Fruit fly (Drosophila melanogaster): ENCODE data around the gene Tsp66E.
A peak's percentile ranks its signal among the peaks of the same experiment; 100 is the strongest.

Gene Tsp66E

DNA sequence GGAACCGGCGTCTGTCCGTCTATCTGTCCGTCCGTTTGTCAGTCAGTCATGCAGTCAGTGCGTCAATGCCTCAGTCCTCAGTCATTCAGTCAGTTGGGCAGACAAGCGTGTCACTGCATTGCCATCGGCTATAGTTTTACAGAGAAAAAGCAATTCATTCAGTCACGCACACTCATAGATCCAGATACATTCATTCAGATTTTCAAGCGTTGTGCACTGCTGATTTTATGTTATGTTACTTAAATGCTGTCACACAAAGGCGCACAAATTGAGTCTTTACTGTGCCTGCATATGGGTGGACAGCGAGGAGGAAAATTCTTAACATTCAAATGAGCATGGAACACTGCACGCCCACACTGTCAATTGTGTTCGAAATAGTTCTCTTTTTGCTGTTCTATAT is 47.1 kb upstream of the Tsp66E start:
- no peak for TF ChIP-seq Gug (GFP tag; IDR thresholded peaks at IDR 0.05)
- no peak for TF ChIP-seq CG10669 (GFP tag; optimal IDR thresholded peaks at IDR 0.05)
- TF ChIP-seq Sox14 (GFP tag; optimal IDR thresholded peaks at IDR 0.05): no peak
- no peak for TF ChIP-seq Hr39 (GFP tag; optimal IDR thresholded peaks at IDR 0.05)
- peak; percentile 27 for TF ChIP-seq Eip78C (GFP tag)
- TF ChIP-seq ss (GFP tag; optimal IDR thresholded peaks at IDR 0.05): peak in 1 of 2 experiments; percentile 76
- TF ChIP-seq cyc (GFP tag; optimal IDR thresholded peaks at IDR 0.05): no peak
- TF ChIP-seq fd85E (GFP tag; optimal IDR thresholded peaks at IDR 0.05): no peak
- TF ChIP-seq CG8119 (GFP tag; IDR thresholded peaks at IDR 0.05): 0 out of 3 replicates have a peak, but pooled peaks have one; percentile 15
- peak; percentile 0 for TF ChIP-seq OdsH (GFP tag; optimal IDR thresholded peaks at IDR 0.05)
- TF ChIP-seq esn (GFP tag; optimal IDR thresholded peaks at IDR 0.05): no peak
- TF ChIP-seq Sox102F (GFP tag; optimal IDR thresholded peaks at IDR 0.05): no peak
- peak; percentile 48; the same call in 1 of the 2 replicates for TF ChIP-seq CG15336 (GFP tag; IDR thresholded peaks at IDR 0.05)
- no peak for TF ChIP-seq achi (GFP tag; optimal IDR thresholded peaks at IDR 0.05)
- no peak for TF ChIP-seq Hr4 (GFP tag; optimal IDR thresholded peaks at IDR 0.05)
- TF ChIP-seq topi (GFP tag; optimal IDR thresholded peaks at IDR 0.05): no peak
- TF ChIP-seq eg (GFP tag; IDR thresholded peaks at IDR 0.05): peak; percentile 39; the same call in 1 of the 3 replicates
- no peak for TF ChIP-seq salr (GFP tag; optimal IDR thresholded peaks at IDR 0.05)
- no peak for TF ChIP-seq CG34406 (GFP tag; optimal IDR thresholded peaks at IDR 0.05)
- no peak for TF ChIP-seq Lpt (GFP tag; optimal IDR thresholded peaks at IDR 0.05)
- TF ChIP-seq fd59A (GFP tag; optimal IDR thresholded peaks at IDR 0.05): no peak
- peak; percentile 30 for TF ChIP-seq CG32006 (GFP tag; optimal IDR thresholded peaks at IDR 0.05)
- TF ChIP-seq CG7368 (GFP tag; optimal IDR thresholded peaks at IDR 0.05): no peak
- TF ChIP-seq CG8319 (GFP tag; optimal IDR thresholded peaks at IDR 0.05): no peak
- TF ChIP-seq CG10631 (GFP tag; optimal IDR thresholded peaks at IDR 0.05): no peak

- no peak for TF ChIP-seq Eip93F (GFP tag; optimal IDR thresholded peaks at IDR 0.05)
- TF ChIP-seq CG7368 (GFP tag; optimal IDR thresholded peaks at IDR 0.05): no peak
- TF ChIP-seq spab (GFP tag; optimal IDR thresholded peaks at IDR 0.05): no peak
- no peak for TF ChIP-seq topi (GFP tag; optimal IDR thresholded peaks at IDR 0.05)
- no peak for TF ChIP-seq salr (GFP tag; optimal IDR thresholded peaks at IDR 0.05)
- TF ChIP-seq Eip75B (GFP tag; optimal IDR thresholded peaks at IDR 0.05): no peak
- TF ChIP-seq achi (GFP tag; optimal IDR thresholded peaks at IDR 0.05): no peak
- TF ChIP-seq Hr38 (GFP tag; optimal IDR thresholded peaks at IDR 0.05): no peak
Observed at dm6 chr3L:8869326-8869725, 43.0 kb upstream of the Tsp66E start.

DNA sequence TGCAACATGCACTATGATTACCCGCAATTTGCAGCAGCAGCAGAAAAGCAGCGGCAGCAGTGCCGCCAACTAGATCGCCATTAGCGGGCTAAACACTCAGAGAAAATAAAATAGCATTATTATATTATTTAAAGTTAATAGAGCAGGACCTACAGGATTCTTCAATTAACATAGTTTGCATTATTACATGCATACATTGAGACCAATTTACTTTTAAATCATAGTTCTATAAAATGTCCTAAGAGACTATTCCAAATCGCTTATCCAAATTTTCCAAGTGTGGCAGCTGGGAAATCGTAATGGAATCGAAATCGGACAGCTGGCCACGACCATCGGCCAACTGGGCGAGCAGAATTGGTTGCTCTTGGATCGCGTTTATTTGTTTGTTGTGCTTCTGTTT is 41.8 kb upstream of the Tsp66E start:
- TF ChIP-seq CG8119 (GFP tag; IDR thresholded peaks at IDR 0.05): peak; percentile 89
- peak; percentile 85 for TF ChIP-seq CG32006 (GFP tag; optimal IDR thresholded peaks at IDR 0.05)
- peak; percentile 56 for TF ChIP-seq OdsH (GFP tag; optimal IDR thresholded peaks at IDR 0.05)
- TF ChIP-seq CG8319 (GFP tag; optimal IDR thresholded peaks at IDR 0.05): no peak
- TF ChIP-seq Ets96B (tag; optimal IDR thresholded peaks at IDR 0.05): peak; percentile 75
- peak; percentile 58 for TF ChIP-seq dac (GFP tag; optimal IDR thresholded peaks at IDR 0.05)
- TF ChIP-seq Sox102F (GFP tag; optimal IDR thresholded peaks at IDR 0.05): no peak
- peak; percentile 91 for TF ChIP-seq Eip78C (GFP tag)
- TF ChIP-seq achi (GFP tag; optimal IDR thresholded peaks at IDR 0.05): peak; percentile 61
- TF ChIP-seq CG7368 (GFP tag; optimal IDR thresholded peaks at IDR 0.05): peak; percentile 64
- TF ChIP-seq CG15336 (GFP tag; IDR thresholded peaks at IDR 0.05): peak; percentile 90
- TF ChIP-seq CG16779 (tag; optimal IDR thresholded peaks at IDR 0.05): peak; percentile 41
- TF ChIP-seq Blimp-1 (GFP tag; optimal IDR thresholded peaks at IDR 0.05): no peak
- TF ChIP-seq Ets21C (GFP tag; optimal IDR thresholded peaks at IDR 0.05): no peak
- TF ChIP-seq Smox (GFP tag; optimal IDR thresholded peaks at IDR 0.05): no peak
- TF ChIP-seq fkh (GFP tag; optimal IDR thresholded peaks at IDR 0.05): no peak
- no peak for TF ChIP-seq Met (GFP tag; optimal IDR thresholded peaks at IDR 0.05)
- TF ChIP-seq CG4318 (GFP tag; optimal IDR thresholded peaks at IDR 0.05): peak; percentile 76
- peak; percentile 19 for TF ChIP-seq cyc (GFP tag; optimal IDR thresholded peaks at IDR 0.05)
- TF ChIP-seq acj6 (GFP tag; optimal IDR thresholded peaks at IDR 0.05): peak; percentile 56
- peak; percentile 16 for TF ChIP-seq topi (GFP tag; optimal IDR thresholded peaks at IDR 0.05)
- peak; percentile 79 for TF ChIP-seq Lpt (GFP tag; optimal IDR thresholded peaks at IDR 0.05)
- TF ChIP-seq CG11902 (GFP tag; optimal IDR thresholded peaks at IDR 0.05): no peak
- peak; percentile 81 for TF ChIP-seq CG6276 (GFP tag; optimal IDR thresholded peaks at IDR 0.05)
- peak; percentile 33 for TF ChIP-seq fd59A (GFP tag; optimal IDR thresholded peaks at IDR 0.05)
- TF ChIP-seq CG34406 (GFP tag; optimal IDR thresholded peaks at IDR 0.05): no peak
- peak; percentile 45 for TF ChIP-seq spab (GFP tag; optimal IDR thresholded peaks at IDR 0.05)
- peak; percentile 54 for TF ChIP-seq net (GFP tag; optimal IDR thresholded peaks at IDR 0.05)
- TF ChIP-seq CG8632 (GFP tag; optimal IDR thresholded peaks at IDR 0.05): peak; percentile 4
- TF ChIP-seq CG11762 (GFP tag; optimal IDR thresholded peaks at IDR 0.05; ENCODE audit: insufficient read depth): peak; percentile 61
- TF ChIP-seq Eip75B (GFP tag; optimal IDR thresholded peaks at IDR 0.05): peak; percentile 71
- peak; percentile 69 for TF ChIP-seq CG3032 (tag; optimal IDR thresholded peaks at IDR 0.05)
- TF ChIP-seq eg (GFP tag; IDR thresholded peaks at IDR 0.05): peak; percentile 94
- TF ChIP-seq ss (GFP tag; optimal IDR thresholded peaks at IDR 0.05): peak; percentile 6 to 49
- TF ChIP-seq svp (GFP tag): no peak
